Worm (Caenorhabditis elegans) whole organism, L3 larva: Measurements from ENCODE around the gene clp-10.

Experiments used
- ceh-16 ChIP-seq: sonication (generic microtip); optimal IDR thresholded peaks from 2 replicates; lab custom pipeline; 2017; ENCODE audit warnings: missing biosample characterization, missing genetic modification characterization
- ceh-9 ChIP-seq: sonication (generic microtip); optimal IDR thresholded peaks from 2 replicates; lab custom pipeline; 2018; ENCODE audit warnings: missing biosample characterization, missing genetic modification characterization
- fkh-2 ChIP-seq: fragments of 150-350 bp; optimal IDR thresholded peaks from 2 replicates; lab custom pipeline; 2014; ENCODE audit warnings: missing biosample characterization, missing genetic modification reagents, missing genetic modification characterization
- jun-1 ChIP-seq: fragments of 150-350 bp; optimal IDR thresholded peaks from 2 replicates; lab custom pipeline; 2014; ENCODE audit warnings: missing biosample characterization, missing genetic modification reagents, missing genetic modification characterization
- lin-39 ChIP-seq: fragments of 150-350 bp; optimal IDR thresholded peaks from 2 replicates; lab custom pipeline; 2018; ENCODE audit warnings: missing biosample characterization, missing genetic modification reagents, missing genetic modification characterization
- lsy-12 ChIP-seq: sonication (generic microtip); optimal IDR thresholded peaks from 2 replicates; lab custom pipeline; 2016; ENCODE audit warnings: mild to moderate bottlenecking, missing genetic modification characterization, missing compliant biosample characterization
- mml-1 ChIP-seq: fragments of 150-350 bp; sonication (generic microtip); optimal IDR thresholded peaks from 3 replicates; lab custom pipeline; 2014; ENCODE audit warnings: missing biosample characterization, missing genetic modification characterization
- tbx-2 ChIP-seq: sonication (generic microtip); optimal IDR thresholded peaks from 2 replicates; lab custom pipeline; 2016; ENCODE audit warnings: mild to moderate bottlenecking, missing genetic modification characterization, missing compliant biosample characterization
- unc-62 ChIP-seq: fragments of 150-350 bp; sonication (generic microtip); optimal IDR thresholded peaks from 4 replicates; lab custom pipeline; 2014; ENCODE audit warnings: missing biosample characterization, missing genetic modification reagents, missing genetic modification characterization

DNA sequence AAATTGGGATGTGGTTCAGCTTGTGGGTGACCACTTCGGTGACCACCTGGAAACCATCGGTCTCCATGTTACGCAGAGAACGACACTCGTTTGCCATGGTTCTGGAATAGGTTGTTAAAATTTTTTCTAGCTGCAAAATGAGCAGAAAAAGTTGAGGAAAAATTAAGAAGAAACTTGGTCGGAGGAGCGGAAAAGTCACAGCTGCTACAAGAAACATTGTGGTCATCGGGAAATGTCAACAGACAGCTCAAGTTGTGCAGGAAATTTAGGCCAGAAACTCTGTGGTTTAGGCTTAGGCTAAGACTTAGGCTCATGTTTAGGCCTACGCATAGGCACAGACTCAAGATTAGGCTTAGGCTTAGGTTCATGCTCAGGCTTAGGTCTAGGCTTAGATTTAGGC lies 28.1 kb upstream of the clp-10 start, which contains the start of gene pck-1:
- TF ChIP-seq lsy-12 (tag; lab: Kevin White, UChicago) (no peak), tbx-2 (tag; lab: Kevin White, UChicago) (no peak), unc-62 (no peak), fkh-2 (tag; lab: Kevin White, UChicago) (no peak), lin-39 (tag; lab: Kevin White, UChicago) (no peak), ceh-16 (no peak), jun-1 (no peak), ceh-9 (tag; lab: Kevin White, UChicago) (no peak), mml-1 (tag; lab: Kevin White, UChicago) (no peak)
